Fruit fly (Drosophila melanogaster) Kc167 (cell line): ENCODE results near the gene CG31207.

Experiments
- Myc ChIP-seq: fragments of >200 bp; optimal IDR thresholded peaks from 2 replicates; lab custom pipeline; 2017; ENCODE audit warnings: missing external identifiers
- Sin3A ChIP-seq: fragments of >200 bp; optimal IDR thresholded peaks from 2 replicates; lab custom pipeline; 2018; ENCODE audit warnings: missing external identifiers
- psq ChIP-seq: fragments of >200 bp; optimal IDR thresholded peaks from 2 replicates; lab custom pipeline; 2017; ENCODE audit warnings: missing external identifiers

- TF ChIP-seq Sin3A (no peak), psq (lab: Kevin White, UChicago) (no peak), Myc (lab: Kevin White, UChicago) (no peak)
Measured at dm6 chr3R:21023902-21024541, 22.8 kb downstream of the CG31207 start, which contains the start of gene peg.
